Fruit fly (Drosophila melanogaster) whole organism: ENCODE measurements around the gene Cpr23B.

Experiments
- CG8478 ChIP-seq: fragments of >200 bp; optimal IDR thresholded peaks from 2 replicates; lab custom pipeline; 2018; ENCODE audit warnings: inconsistent platforms
- Dll ChIP-seq: fragments of >200 bp; optimal IDR thresholded peaks from 2 replicates; lab custom pipeline; 2017
- EcR ChIP-seq, 2 experiments: fragments of >200 bp; optimal IDR thresholded peaks; 2 replicates each; lab custom pipeline; 2017; ENCODE audit warnings: missing biosample characterization in 2 of 2, missing genetic modification characterization in 2 of 2, missing genetic modification reagents in 2 of 2
- pan ChIP-seq: fragments of >200 bp; optimal IDR thresholded peaks from 2 replicates; lab custom pipeline; 2017
- psq ChIP-seq: fragments of >200 bp; optimal IDR thresholded peaks from 2 replicates; lab custom pipeline; 2017
- usp ChIP-seq: fragments of >200 bp; optimal IDR thresholded peaks from 2 replicates; lab custom pipeline; 2017; ENCODE audit warnings: missing biosample characterization, missing genetic modification characterization, mixed read lengths

Cpr23B gene

DNA sequence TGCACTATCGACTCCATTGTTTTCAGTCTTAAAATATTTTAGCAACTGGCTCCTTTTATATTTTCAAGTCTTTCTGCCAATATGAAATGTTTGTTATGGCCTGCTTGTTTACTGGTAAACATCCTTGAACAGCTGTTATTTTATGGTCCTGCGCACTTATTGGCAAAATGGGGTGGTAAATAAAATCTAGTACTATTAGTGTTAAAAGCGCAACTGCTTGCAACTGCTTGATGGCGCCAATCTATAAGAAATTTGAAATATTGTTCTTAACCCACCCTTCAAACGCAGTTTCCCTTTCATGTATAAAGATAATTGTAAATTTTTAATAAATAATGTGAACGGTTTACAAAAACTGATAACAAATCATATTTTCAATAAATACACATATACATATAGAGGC is 22.5 kb upstream of the Cpr23B start, which contains the start of gene G6P:
G6P (minus strand) TSS at position 88 of the 400 bp plus-strand sequence.
- TF ChIP-seq usp (GFP tag; lab: Kevin White, UChicago) (no peak), psq (lab: Kevin White, UChicago) (no peak), EcR (GFP tag; optimal IDR thresholded peaks at IDR 0.05; lab: Kevin White, UChicago) (no peak), Dll (no peak), pan (lab: Kevin White, UChicago) (no peak), CG8478 (lab: Kevin White, UChicago) (no peak)

DNA sequence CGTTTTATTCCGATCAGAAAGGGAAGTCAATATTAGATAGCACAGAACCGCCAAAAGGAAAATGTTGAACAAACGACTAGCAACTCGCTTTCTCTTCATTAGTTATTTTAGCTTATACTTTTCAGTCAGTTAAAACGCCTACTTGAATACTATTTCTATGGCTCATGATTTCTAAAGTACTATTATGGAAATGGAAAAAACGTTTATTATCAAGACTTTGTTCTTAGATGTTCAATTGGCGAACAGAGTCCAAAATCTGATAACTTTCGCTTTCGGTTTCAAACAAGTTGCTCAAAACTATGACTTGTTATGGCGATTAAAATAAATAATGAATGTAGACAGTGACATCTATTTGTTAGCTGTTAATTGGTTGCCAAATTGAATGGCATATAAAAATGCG is 12.8 kb upstream of the Cpr23B start, which contains the start of gene CG3123:
CG3123 (minus strand) TSS at position 101 of the 400 bp plus-strand sequence.
- TF ChIP-seq CG8478 (lab: Kevin White, UChicago) (no peak), pan (lab: Kevin White, UChicago) (no peak), usp (GFP tag; lab: Kevin White, UChicago) (no peak), Dll (no peak), psq (lab: Kevin White, UChicago) (no peak), EcR (GFP tag; optimal IDR thresholded peaks at IDR 0.05; lab: Kevin White, UChicago) (no peak)

DNA sequence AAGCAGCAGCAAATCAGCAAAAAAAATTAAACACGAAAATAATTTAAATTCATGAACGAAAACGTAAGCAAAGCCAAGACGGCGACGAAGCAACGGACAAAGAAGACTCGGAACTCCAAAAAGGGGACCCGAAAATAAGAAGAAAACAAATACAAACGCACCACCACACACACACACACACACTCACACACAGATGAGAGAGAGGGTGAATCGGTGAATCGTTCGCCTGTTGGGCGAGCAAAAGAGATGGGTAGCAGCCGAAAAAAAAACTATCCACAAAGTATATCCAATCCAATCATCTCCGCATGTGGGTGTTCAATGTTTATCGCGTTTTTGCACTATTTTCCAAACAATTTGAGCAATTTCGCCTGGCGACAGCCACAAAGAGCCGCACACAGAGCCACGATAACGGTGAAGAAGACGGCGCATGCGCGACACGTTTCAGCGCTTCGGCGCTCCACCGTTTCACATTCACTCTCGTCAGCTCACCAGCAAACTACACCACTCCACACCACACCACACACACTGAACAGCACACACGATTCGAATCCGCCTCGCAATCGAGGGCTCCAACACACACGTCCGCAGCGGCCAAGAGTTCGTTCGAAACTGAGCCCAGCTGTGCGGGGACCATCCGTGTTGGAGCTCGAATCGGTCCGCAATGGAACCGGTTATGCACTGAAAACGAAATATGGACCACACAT is 8.4 kb upstream of the Cpr23B start, which contains the start of gene Duox:
Duox (minus strand) TSS at position 612 of the 704 bp plus-strand sequence.
- no peak for TF ChIP-seq CG8478 (lab: Kevin White, UChicago)

DNA sequence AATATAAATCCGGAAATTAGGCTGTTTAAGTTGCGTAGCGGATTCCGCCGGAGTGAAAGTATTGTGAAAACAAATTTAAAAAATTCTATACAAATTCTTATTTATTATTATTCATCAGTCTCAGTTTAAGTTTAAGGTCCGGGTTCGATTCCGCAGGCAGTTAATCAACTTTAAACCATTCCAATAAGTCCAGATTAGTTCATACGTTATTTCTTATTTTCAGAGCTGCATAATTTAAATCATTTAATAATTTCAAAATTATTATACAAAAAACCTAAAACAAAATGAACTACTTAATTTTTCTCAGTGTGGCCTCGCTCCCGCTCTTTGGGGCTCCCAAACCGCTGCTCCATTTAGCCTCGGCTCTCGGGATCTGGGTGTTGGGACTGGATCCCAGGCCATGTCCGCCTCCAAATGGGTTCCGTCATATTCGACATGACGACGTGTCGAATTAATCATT is 7.8 kb upstream of the Cpr23B start:
- peak; percentile 36 for TF ChIP-seq Dll
- TF ChIP-seq EcR (GFP tag; optimal IDR thresholded peaks at IDR 0.05; lab: Kevin White, UChicago), result no peak
- TF ChIP-seq pan (lab: Kevin White, UChicago), result no peak
- TF ChIP-seq psq (lab: Kevin White, UChicago), result no peak
- no peak for TF ChIP-seq usp (GFP tag; lab: Kevin White, UChicago)

DNA sequence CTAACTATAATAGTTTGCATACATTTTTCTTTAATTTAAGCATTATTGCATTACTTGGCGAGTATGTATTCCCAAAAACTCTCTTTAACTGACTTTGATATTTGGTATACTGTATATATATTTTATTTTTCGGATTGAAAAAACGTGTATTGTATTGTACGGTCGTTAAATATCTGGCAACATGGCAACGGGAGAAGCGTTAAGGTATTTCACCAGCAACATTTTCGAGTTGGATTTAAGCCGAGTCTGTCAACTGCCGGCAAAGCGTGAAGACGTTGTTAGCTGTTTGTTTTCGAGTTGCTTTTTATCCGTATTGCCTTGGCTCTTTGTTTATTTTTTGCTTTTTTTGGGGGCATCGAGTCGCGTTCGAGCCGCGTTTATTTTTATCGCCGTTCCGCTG is 1.6 kb downstream of the Cpr23B start, which contains the start of gene CG2975:
CG2975 (plus strand) TSS at position 275 of the 400 bp plus-strand sequence.
- no peak for TF ChIP-seq EcR (GFP tag; optimal IDR thresholded peaks at IDR 0.05; lab: Kevin White, UChicago)
- no peak for TF ChIP-seq Dll
- TF ChIP-seq pan (lab: Kevin White, UChicago), result no peak
- TF ChIP-seq usp (GFP tag; lab: Kevin White, UChicago), result no peak
- TF ChIP-seq CG8478 (lab: Kevin White, UChicago), result no peak
- no peak for TF ChIP-seq psq (lab: Kevin White, UChicago)

DNA sequence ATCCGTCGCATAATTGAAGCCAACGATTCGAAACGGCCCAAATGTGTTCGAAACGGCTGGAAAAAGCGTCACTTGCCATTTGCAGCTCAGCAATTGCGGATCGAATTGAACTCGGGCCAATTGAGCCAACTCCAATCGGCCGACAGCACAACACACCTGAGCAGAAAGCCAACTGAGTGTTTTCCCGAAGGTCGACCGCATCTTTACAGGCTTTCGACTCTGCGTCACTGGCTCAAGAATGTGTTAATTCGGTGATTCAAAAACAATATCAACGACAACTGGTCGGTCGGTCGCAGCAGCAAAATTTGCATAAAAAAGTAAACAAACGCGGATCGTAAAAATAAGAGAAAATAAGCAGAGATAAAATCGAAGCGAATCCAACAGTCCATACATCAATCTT is 2.1 kb downstream of the Cpr23B start:
- TF ChIP-seq pan (lab: Kevin White, UChicago), result no peak
- TF ChIP-seq usp (GFP tag; lab: Kevin White, UChicago), result no peak
- no peak for TF ChIP-seq Dll

DNA sequence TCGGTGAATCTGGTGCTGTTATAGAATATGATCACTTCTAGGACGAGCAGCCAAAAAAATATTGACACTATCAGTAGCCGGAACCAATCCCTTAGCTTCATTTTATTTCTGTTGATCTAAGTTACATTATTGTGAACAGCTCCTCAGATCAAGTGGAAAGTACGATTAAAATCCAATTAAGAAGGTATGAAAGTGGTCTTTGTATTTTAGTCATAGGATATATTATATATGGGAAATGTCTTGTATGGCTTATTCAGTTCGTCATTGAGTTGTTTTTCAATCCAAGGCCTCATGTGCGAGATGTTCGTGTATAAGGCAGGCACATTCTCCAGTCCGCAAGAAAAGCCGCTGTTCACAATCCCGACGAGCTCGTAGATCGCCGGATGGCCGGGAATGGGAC is 6.2 kb downstream of the Cpr23B start, which contains the start of gene CG18558:
CG18558 (minus strand) TSS at position 101 of the 400 bp plus-strand sequence.
- TF ChIP-seq EcR (GFP tag; optimal IDR thresholded peaks at IDR 0.05; lab: Kevin White, UChicago) (no peak), CG8478 (lab: Kevin White, UChicago) (no peak), usp (GFP tag; lab: Kevin White, UChicago) (no peak), Dll (no peak), pan (lab: Kevin White, UChicago) (no peak), psq (lab: Kevin White, UChicago) (no peak)

DNA sequence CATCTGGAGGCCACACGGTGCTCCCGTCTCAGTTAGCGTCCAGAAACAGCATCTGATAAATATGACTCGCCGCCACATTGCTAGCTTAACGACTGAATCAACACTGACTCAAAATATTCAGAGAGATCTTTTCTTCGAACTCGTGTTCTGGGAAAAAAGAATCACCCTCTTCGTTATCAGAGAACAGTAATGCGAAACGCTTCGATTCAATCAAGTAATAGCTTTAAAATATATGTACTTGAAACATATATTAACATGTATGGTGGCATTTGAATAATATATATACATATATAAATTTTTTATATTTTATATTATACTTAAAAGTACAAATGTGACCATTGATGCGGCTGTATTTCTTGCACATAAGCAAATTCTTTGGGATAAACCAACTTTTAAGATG is 7.4 kb downstream of the Cpr23B start, which contains the start of gene CG18557:
CG18557 (minus strand) TSS at position 101 of the 400 bp plus-strand sequence.
- no peak for TF ChIP-seq EcR (GFP tag; optimal IDR thresholded peaks at IDR 0.05; lab: Kevin White, UChicago)
- TF ChIP-seq usp (GFP tag; lab: Kevin White, UChicago), result no peak
- TF ChIP-seq pan (lab: Kevin White, UChicago), result no peak
- no peak for TF ChIP-seq Dll
- TF ChIP-seq CG8478 (lab: Kevin White, UChicago), result no peak
- no peak for TF ChIP-seq psq (lab: Kevin White, UChicago)

DNA sequence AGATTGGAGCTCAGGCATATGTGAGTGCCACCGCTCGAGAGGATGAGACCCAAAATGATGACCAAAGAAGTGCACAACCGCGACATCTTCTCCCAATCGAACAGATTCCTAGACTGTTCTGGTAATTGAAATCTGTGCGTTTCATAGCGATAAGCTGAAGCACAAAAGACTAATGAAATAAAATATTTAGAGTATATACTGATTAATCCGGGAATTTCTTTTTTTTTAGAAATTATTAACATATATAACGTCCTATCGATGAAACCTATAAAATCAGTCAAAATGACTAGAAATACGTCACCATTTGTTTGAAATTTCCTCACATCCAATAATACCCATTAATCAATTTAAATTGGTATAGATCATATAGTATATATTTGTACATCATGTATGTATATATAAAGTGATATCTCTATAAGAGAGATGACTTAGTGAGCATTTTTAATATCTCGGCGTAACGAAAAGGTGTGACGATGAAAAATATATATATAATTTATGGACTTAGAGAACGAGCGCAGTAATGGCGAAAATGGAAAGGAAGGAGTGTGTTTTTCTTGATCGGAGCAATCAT is 9.0 kb downstream of the Cpr23B start, which contains the start of the genes CG3117 and CG2983:
CG3117 (minus strand) TSS at position 101 of the 571 bp plus-strand sequence.
CG2983 (plus strand) TSS at position 521 of the 571 bp plus-strand sequence.
- TF ChIP-seq CG8478 (lab: Kevin White, UChicago) (no peak), usp (GFP tag; lab: Kevin White, UChicago) (no peak), Dll (no peak), psq (lab: Kevin White, UChicago) (no peak)

DNA sequence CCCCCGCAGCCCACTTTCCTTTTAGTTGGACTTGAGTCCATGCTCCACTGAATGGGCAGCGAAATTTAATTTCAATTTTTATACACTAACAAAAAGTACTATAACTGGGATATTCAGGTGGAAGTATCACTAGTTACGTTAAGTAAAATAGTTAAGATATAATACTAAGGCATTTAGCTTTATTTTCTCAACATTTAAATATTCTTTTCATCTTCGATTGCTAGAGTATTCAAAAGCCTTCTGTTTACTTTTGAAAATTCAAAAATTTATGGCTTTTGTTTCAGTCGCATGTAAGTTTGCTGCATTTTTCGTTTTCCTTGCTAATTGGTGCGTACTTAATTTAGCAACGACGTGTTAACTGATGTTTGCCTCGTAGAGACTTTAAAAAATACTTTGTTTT is 13.4 kb downstream of the Cpr23B start:
- TF ChIP-seq Dll (no peak), psq (lab: Kevin White, UChicago) (no peak), usp (GFP tag; lab: Kevin White, UChicago) (no peak), CG8478 (lab: Kevin White, UChicago) (no peak), EcR (GFP tag; optimal IDR thresholded peaks at IDR 0.05; lab: Kevin White, UChicago) (no peak), pan (lab: Kevin White, UChicago) (no peak)

DNA sequence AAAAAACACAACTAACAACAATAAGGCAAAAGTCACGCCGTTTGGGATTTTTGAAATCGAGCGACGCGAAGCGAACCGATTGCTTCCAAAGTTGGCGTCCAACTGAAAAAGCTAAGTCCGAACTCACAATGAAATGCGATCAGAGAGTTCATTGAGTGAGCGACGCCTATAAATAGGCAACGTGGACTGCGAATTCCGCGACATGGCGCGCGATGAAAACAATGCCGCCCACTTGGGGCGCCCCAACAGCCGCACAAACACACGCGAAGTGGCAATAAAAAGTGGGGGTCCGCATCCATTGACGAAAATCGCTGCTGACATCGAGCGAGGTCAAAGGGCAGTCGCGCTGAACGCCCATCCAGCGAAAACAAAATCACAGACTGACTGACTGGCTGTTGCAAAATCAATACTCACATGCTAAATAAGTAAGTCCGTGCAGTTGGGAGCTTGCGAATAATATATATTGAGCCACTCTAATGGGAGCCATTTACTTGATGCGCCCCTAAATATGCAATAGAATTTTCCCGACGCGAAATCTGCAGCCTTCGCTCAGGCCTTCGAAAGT is 17.1 kb downstream of the Cpr23B start:
- TF ChIP-seq EcR (GFP tag; optimal IDR thresholded peaks at IDR 0.05; lab: Kevin White, UChicago) (no peak), psq (lab: Kevin White, UChicago) (no peak), CG8478 (lab: Kevin White, UChicago) (no peak), Dll (no peak), pan (lab: Kevin White, UChicago) (no peak), usp (GFP tag; lab: Kevin White, UChicago) (no peak)
